Worm (Caenorhabditis elegans) whole organism, late embryonic: ENCODE measurements around the gene sre-27.

Experiments
- C08G9.2 ChIP-seq: sonication (generic microtip); optimal IDR thresholded peaks from 2 replicates; lab custom pipeline; 2016; ENCODE audit warnings: mild to moderate bottlenecking, missing genetic modification characterization, moderate library complexity, missing compliant biosample characterization
- C38D4.7 ChIP-seq: fragments of 200-800 bp; sonication (Bioruptor generic); optimal IDR thresholded peaks from 2 replicates; lab custom pipeline; 2018; ENCODE audit warnings: mild to moderate bottlenecking, missing genetic modification characterization, moderate library complexity, missing compliant biosample characterization
- F13H6.1 ChIP-seq: sonication (generic microtip); optimal IDR thresholded peaks from 2 replicates; lab custom pipeline; 2016; ENCODE audit warnings: missing genetic modification characterization, missing compliant biosample characterization
- K02D7.2 ChIP-seq: sonication (generic microtip); optimal IDR thresholded peaks from 2 replicates; lab custom pipeline; 2017; ENCODE audit warnings: mild to moderate bottlenecking, missing genetic modification characterization, missing compliant biosample characterization
- K09A11.1 ChIP-seq: sonication (generic microtip); optimal IDR thresholded peaks from 2 replicates; lab custom pipeline; 2017; ENCODE audit warnings: antibody characterized with exemption, mild to moderate bottlenecking, missing genetic modification characterization, missing compliant biosample characterization; ENCODE audit not compliant: insufficient read depth
- T23F11.4 ChIP-seq: fragments of 200-800 bp; sonication (Bioruptor generic); optimal IDR thresholded peaks from 2 replicates; lab custom pipeline; 2018; ENCODE audit warnings: mild to moderate bottlenecking, missing genetic modification characterization, missing compliant biosample characterization
- Y22D7AL.16 ChIP-seq: sonication (generic microtip); optimal IDR thresholded peaks from 2 replicates; lab custom pipeline; 2016; ENCODE audit warnings: missing genetic modification characterization, missing compliant biosample characterization
- ahr-1 ChIP-seq: sonication (generic microtip); optimal IDR thresholded peaks from 2 replicates; lab custom pipeline; 2016; ENCODE audit warnings: missing genetic modification characterization, missing compliant biosample characterization
- ceh-14 ChIP-seq: sonication (generic microtip); optimal IDR thresholded peaks from 2 replicates; lab custom pipeline; 2016; ENCODE audit warnings: missing genotype, missing genetic modification characterization, missing compliant biosample characterization
- ceh-18 ChIP-seq: sonication (generic microtip); optimal IDR thresholded peaks from 2 replicates; lab custom pipeline; 2016; ENCODE audit warnings: missing genetic modification characterization, missing compliant biosample characterization
- ceh-19 ChIP-seq: fragments of 200-800 bp; sonication (Bioruptor generic); optimal IDR thresholded peaks from 2 replicates; lab custom pipeline; 2018; ENCODE audit warnings: mild to moderate bottlenecking, missing genetic modification characterization, missing compliant biosample characterization
- ceh-2 ChIP-seq: sonication (generic microtip); optimal IDR thresholded peaks from 2 replicates; lab custom pipeline; 2016; ENCODE audit warnings: missing genotype, missing genetic modification characterization, missing compliant biosample characterization
- ceh-45 ChIP-seq: fragments of 200-800 bp; sonication (Bioruptor generic); IDR thresholded peaks from 2 replicates; pipeline ENCODE4 v1.3.6; 2022; ENCODE audit warnings: missing genetic modification reagents, missing genetic modification characterization, missing compliant biosample characterization
- ceh-9 ChIP-seq: sonication (generic microtip); optimal IDR thresholded peaks from 2 replicates; lab custom pipeline; 2016; ENCODE audit warnings: mild to moderate bottlenecking, missing genetic modification characterization, inconsistent platforms, missing compliant biosample characterization
- dve-1 ChIP-seq: sonication (generic microtip); optimal IDR thresholded peaks from 2 replicates; lab custom pipeline; 2017; ENCODE audit warnings: antibody characterized with exemption, mild to moderate bottlenecking, missing genetic modification characterization, missing compliant biosample characterization
- elt-2 ChIP-seq: sonication (generic microtip); optimal IDR thresholded peaks from 2 replicates; lab custom pipeline; 2016; ENCODE audit warnings: missing genetic modification reagents, missing genetic modification characterization, missing compliant biosample characterization
- ets-4 ChIP-seq: sonication (generic microtip); optimal IDR thresholded peaks from 2 replicates; lab custom pipeline; 2016; ENCODE audit warnings: missing genetic modification characterization, missing compliant biosample characterization
- eyg-1 ChIP-seq: sonication (generic microtip); optimal IDR thresholded peaks from 2 replicates; lab custom pipeline; 2016; ENCODE audit warnings: missing genotype, missing genetic modification characterization, missing compliant biosample characterization
- fax-1 ChIP-seq: sonication (generic microtip); optimal IDR thresholded peaks from 2 replicates; lab custom pipeline; 2016; ENCODE audit warnings: missing genotype, missing genetic modification characterization, missing compliant biosample characterization
- fkh-10 ChIP-seq: fragments of 150-350 bp; optimal IDR thresholded peaks from 2 replicates; lab custom pipeline; 2014; ENCODE audit warnings: missing biosample characterization, missing genetic modification reagents, missing genetic modification characterization
- fkh-6 ChIP-seq: sonication (generic microtip); optimal IDR thresholded peaks from 2 replicates; lab custom pipeline; 2016; ENCODE audit warnings: missing genetic modification characterization, missing compliant biosample characterization
- hlh-13 ChIP-seq: fragments of 200-800 bp; sonication (Bioruptor generic); optimal IDR thresholded peaks from 2 replicates; lab custom pipeline; 2018; ENCODE audit warnings: mild to moderate bottlenecking, missing genetic modification characterization, missing compliant biosample characterization
- hlh-15 ChIP-seq: sonication (generic microtip); optimal IDR thresholded peaks from 2 replicates; lab custom pipeline; 2016; ENCODE audit warnings: missing genetic modification characterization, missing compliant biosample characterization
- hlh-30 ChIP-seq: sonication (generic microtip); optimal IDR thresholded peaks from 2 replicates; lab custom pipeline; 2017; ENCODE audit warnings: antibody characterized with exemption, missing genetic modification characterization, missing compliant biosample characterization; ENCODE audit not compliant: insufficient read depth
- hlh-6 ChIP-seq: sonication (generic microtip); optimal IDR thresholded peaks from 2 replicates; lab custom pipeline; 2016; ENCODE audit warnings: missing genotype, missing genetic modification characterization, missing compliant biosample characterization
- hlh-8 ChIP-seq: sonication (generic microtip); optimal IDR thresholded peaks from 2 replicates; lab custom pipeline; 2016; ENCODE audit warnings: missing genotype, missing genetic modification characterization, missing compliant biosample characterization
- lim-6 ChIP-seq: sonication (generic microtip); optimal IDR thresholded peaks from 2 replicates; lab custom pipeline; 2016; ENCODE audit warnings: missing genetic modification characterization, missing compliant biosample characterization
- mec-3 ChIP-seq: sonication (generic microtip); optimal IDR thresholded peaks from 2 replicates; lab custom pipeline; 2016; ENCODE audit warnings: borderline replicate concordance, missing genetic modification characterization, missing compliant biosample characterization
- nhr-11 ChIP-seq: fragments of 150-350 bp; optimal IDR thresholded peaks from 2 replicates; lab custom pipeline; 2014; ENCODE audit warnings: missing biosample characterization, missing genetic modification characterization
- nhr-232 ChIP-seq: sonication (generic microtip); optimal IDR thresholded peaks from 2 replicates; lab custom pipeline; 2016; ENCODE audit warnings: missing genetic modification characterization, missing compliant biosample characterization
- npax-4 ChIP-seq: sonication (generic microtip); optimal IDR thresholded peaks from 2 replicates; lab custom pipeline; 2016; ENCODE audit warnings: missing genetic modification characterization, missing compliant biosample characterization
- pag-3 ChIP-seq: sonication (generic microtip); optimal IDR thresholded peaks from 2 replicates; lab custom pipeline; 2016; ENCODE audit warnings: missing compliant biosample characterization, missing genetic modification characterization, borderline replicate concordance
- pat-9 ChIP-seq: fragments of 200-800 bp; sonication (Bioruptor generic); optimal IDR thresholded peaks from 2 replicates; lab custom pipeline; 2018; ENCODE audit warnings: mild to moderate bottlenecking, missing genetic modification characterization, moderate library complexity, missing compliant biosample characterization
- pha-2 ChIP-seq: sonication (generic microtip); optimal IDR thresholded peaks from 2 replicates; lab custom pipeline; 2017; ENCODE audit warnings: mild to moderate bottlenecking, missing genetic modification characterization, missing compliant biosample characterization
- pqm-1 ChIP-seq: sonication (generic microtip); optimal IDR thresholded peaks from 2 replicates; lab custom pipeline; 2016; ENCODE audit warnings: missing genetic modification characterization, missing compliant biosample characterization
- pros-1 ChIP-seq: fragments of 150-350 bp; optimal IDR thresholded peaks from 2 replicates; lab custom pipeline; 2014; ENCODE audit warnings: missing biosample characterization, missing genetic modification reagents, missing genetic modification characterization
- ref-2 ChIP-seq: sonication (generic microtip); optimal IDR thresholded peaks from 2 replicates; lab custom pipeline; 2016; ENCODE audit warnings: missing genetic modification characterization, missing compliant biosample characterization
- sdc-2 ChIP-seq: sonication (generic microtip); optimal IDR thresholded peaks from 2 replicates; lab custom pipeline; 2016; ENCODE audit warnings: missing genotype, missing genetic modification characterization, missing compliant biosample characterization
- sox-2 ChIP-seq: fragments of 200-800 bp; sonication (Bioruptor generic); IDR thresholded peaks from 2 replicates; pipeline ENCODE4 v1.3.6; 2022; ENCODE audit warnings: missing genetic modification reagents, missing genetic modification characterization, missing compliant biosample characterization
- ttx-3 ChIP-seq: sonication (generic microtip); optimal IDR thresholded peaks from 2 replicates; lab custom pipeline; 2016; ENCODE audit warnings: missing genetic modification reagents, missing genetic modification characterization, missing compliant biosample characterization
- unc-3 ChIP-seq, 2 experiments: fragments of 200-800 bp in 1 of 2; sonication (Bioruptor generic) in 1 of 2; sonication (generic microtip) in 1 of 2; conservative IDR thresholded peaks in 1 of 2; optimal IDR thresholded peaks in 1 of 2; 2 replicates each; pipeline versions ENCODE4 v1.3.6 to Lab custom; 2016 to 2022; ENCODE audit warnings: missing compliant biosample characterization in 2 of 2, missing genetic modification characterization in 2 of 2, missing genetic modification reagents in 1 of 2
- unc-55 ChIP-seq: sonication (generic microtip); optimal IDR thresholded peaks from 2 replicates; lab custom pipeline; 2017; ENCODE audit warnings: missing biosample characterization, missing genetic modification reagents, missing genetic modification characterization

The sre-27 gene

ce11 chrII:12387980-12388379 is 29.4 kb downstream of the sre-27 start, which contains the start of gene sre-41:
Gene sre-41, plus strand, starts transcription at chrII:12388280.
- no peak for TF ChIP-seq ceh-14 (tag; lab: Kevin White, UChicago)
- no peak for TF ChIP-seq npax-4 (tag; lab: Kevin White, UChicago)
- TF ChIP-seq nhr-232 (tag; lab: Kevin White, UChicago) = no peak
- TF ChIP-seq fkh-6 (tag; lab: Kevin White, UChicago) = no peak
- TF ChIP-seq ahr-1 (tag; lab: Kevin White, UChicago) = no peak
- TF ChIP-seq K02D7.2 (tag; lab: Kevin White, UChicago) = no peak
- TF ChIP-seq ref-2 (tag; lab: Kevin White, UChicago) = no peak
- TF ChIP-seq Y22D7AL.16 (tag; lab: Kevin White, UChicago) = no peak
- no peak for TF ChIP-seq sdc-2 (tag; lab: Kevin White, UChicago)
- TF ChIP-seq ceh-2 (tag; lab: Kevin White, UChicago) = no peak
- TF ChIP-seq hlh-6 (tag; lab: Kevin White, UChicago) = no peak
- no peak for TF ChIP-seq C38D4.7 (GFP tag; lab: Kevin White, UChicago)
- no peak for TF ChIP-seq K09A11.1 (tag; lab: Kevin White, UChicago)
- TF ChIP-seq pat-9 (tag; lab: Kevin White, UChicago) = no peak
- TF ChIP-seq, all 69 proteins: peak for 0

ce11 chrII:12387487-12387886 is 29.9 kb downstream of the sre-27 start:
- TF ChIP-seq ceh-14 (tag; lab: Kevin White, UChicago) (no peak), eyg-1 (tag; lab: Kevin White, UChicago) (no peak), unc-55 (GFP tag; lab: Kevin White, UChicago) (no peak), ceh-45 (no peak), ceh-9 (tag; lab: Kevin White, UChicago) (no peak), sox-2 (no peak), pat-9 (tag; lab: Kevin White, UChicago) (no peak), ets-4 (tag; lab: Kevin White, UChicago) (no peak), ceh-19 (GFP tag; lab: Kevin White, UChicago) (no peak), lim-6 (no peak), pros-1 (no peak), nhr-11 (tag; lab: Kevin White, UChicago) (no peak), ceh-18 (tag; lab: Kevin White, UChicago) (no peak), hlh-8 (tag; lab: Kevin White, UChicago) (no peak), C08G9.2 (tag; lab: Kevin White, UChicago) (no peak), unc-3 (GFP tag; conservative IDR thresholded peaks at IDR 0.05; lab: Robert Waterston, UW) (no peak), unc-3 (tag; optimal IDR thresholded peaks at IDR 0.05; lab: Kevin White, UChicago) (no peak), ceh-2 (tag; lab: Kevin White, UChicago) (no peak), fax-1 (tag; lab: Kevin White, UChicago) (no peak)

- TF ChIP-seq ceh-45 (no peak), dve-1 (no peak), fkh-6 (tag; lab: Kevin White, UChicago) (no peak), sox-2 (no peak), ceh-14 (tag; lab: Kevin White, UChicago) (no peak), mec-3 (no peak), fkh-10 (GFP tag; lab: Kevin White, UChicago) (no peak), hlh-30 (tag; lab: Kevin White, UChicago) (no peak), pag-3 (no peak), pqm-1 (tag; lab: Kevin White, UChicago) (no peak), hlh-15 (tag; lab: Kevin White, UChicago) (no peak)
These were observed 30.6 kb downstream of the sre-27 start, which contains the start of gene sre-42 for ce11 chrII:12386781-12387180. Gene sre-42, minus strand, starts transcription at chrII:12386881.

DNA sequence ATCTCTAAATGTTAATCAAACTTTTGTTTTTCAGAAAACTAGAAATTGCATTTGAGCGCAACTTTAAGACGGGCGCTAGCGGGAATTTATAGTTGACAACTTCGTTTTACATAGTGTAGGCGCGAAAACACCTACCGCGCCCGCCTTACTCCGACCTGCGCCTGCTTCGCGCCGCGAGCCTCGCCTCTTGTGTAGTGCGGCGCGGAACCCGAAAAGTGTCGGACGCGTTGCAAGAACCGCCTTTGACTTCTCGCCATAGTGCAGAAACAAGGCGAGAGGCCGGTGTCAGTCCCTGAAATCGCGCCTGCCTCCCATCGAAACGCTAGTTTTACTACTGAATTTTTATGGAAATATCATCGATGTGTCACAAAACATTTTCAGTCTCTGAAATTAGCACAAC is 31.6 kb downstream of the sre-27 start:
- TF ChIP-seq hlh-13 (GFP tag; lab: Kevin White, UChicago) (no peak), F13H6.1 (tag; lab: Kevin White, UChicago) (no peak), ceh-45 (no peak), pha-2 (tag; lab: Kevin White, UChicago) (no peak), elt-2 (tag; lab: Kevin White, UChicago) (no peak), ttx-3 (no peak), hlh-6 (tag; lab: Kevin White, UChicago) (no peak), T23F11.4 (GFP tag; lab: Kevin White, UChicago) (no peak), nhr-11 (tag; lab: Kevin White, UChicago) (no peak)
